Fruit fly (Drosophila melanogaster): ENCODE measurements around the gene CG3225.
A peak's percentile ranks its signal among the peaks of the same experiment; 100 is the strongest.

The CG3225 gene

DNA sequence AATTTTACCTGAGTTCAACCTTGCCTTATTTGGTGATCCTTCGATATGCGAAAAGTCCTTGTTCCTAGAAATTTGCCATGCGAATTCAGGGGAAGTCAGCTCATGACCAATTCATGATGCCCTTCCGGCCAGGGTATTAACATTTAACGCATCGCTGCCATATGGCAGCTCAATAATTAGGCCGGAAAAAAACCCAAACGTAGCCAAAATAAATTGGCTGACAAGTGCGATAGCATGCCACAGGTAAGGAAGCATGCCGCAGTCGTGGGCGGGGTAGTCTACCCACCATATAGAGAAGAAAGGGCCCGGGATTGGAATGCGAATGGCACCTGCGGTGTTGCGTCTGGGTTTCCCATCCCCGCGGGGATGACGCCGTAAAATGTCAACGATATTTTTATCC lies 5.8 kb upstream of the CG3225 start:
- TF ChIP-seq brk (GFP tag; optimal IDR thresholded peaks at IDR 0.05) (no peak), GATAd (GFP tag; optimal IDR thresholded peaks at IDR 0.05) (no peak), tai (GFP tag; optimal IDR thresholded peaks at IDR 0.05) (no peak), CG9705 (GFP tag; optimal IDR thresholded peaks at IDR 0.05) (no peak)

DNA sequence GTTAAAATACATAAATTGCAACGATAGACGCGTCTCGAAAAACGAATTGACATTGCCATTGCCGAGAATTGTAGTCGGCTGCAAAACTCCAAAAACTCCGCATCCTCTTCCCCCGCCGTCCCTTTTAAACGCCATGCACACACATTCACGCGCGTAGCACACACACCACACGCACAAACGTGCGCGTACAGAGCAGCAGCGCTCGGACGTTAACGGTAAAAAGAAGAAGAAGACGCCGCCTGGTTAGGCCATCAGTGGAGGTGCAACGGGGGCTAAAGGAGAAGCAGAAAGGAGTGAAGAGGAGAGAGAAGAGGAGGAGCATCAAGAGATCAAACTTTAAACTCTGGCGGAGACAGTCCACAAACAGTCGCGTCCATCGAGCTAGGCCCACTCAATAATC lies 4.2 kb upstream of the CG3225 start:
- TF ChIP-seq dsf (GFP tag; optimal IDR thresholded peaks at IDR 0.05; ENCODE audit: borderline replicate concordance): no peak
- TF ChIP-seq HLH106 (tag; optimal IDR thresholded peaks at IDR 0.05): no peak
- TF ChIP-seq GATAd (GFP tag; optimal IDR thresholded peaks at IDR 0.05): no peak
- no peak for TF ChIP-seq tai (GFP tag; optimal IDR thresholded peaks at IDR 0.05)
- no peak for TF ChIP-seq sv (GFP tag; optimal IDR thresholded peaks at IDR 0.05)
- TF ChIP-seq Dif (GFP tag; optimal IDR thresholded peaks at IDR 0.05; ENCODE audit: partially characterized antibody): no peak
- no peak for TF ChIP-seq Sp1 (GFP tag; optimal IDR thresholded peaks at IDR 0.05)
- no peak for TF ChIP-seq Hr78 (GFP tag; optimal IDR thresholded peaks at IDR 0.05)
- TF ChIP-seq fru (GFP tag; optimal IDR thresholded peaks at IDR 0.05): no peak
- no peak for TF ChIP-seq foxo (GFP tag; optimal IDR thresholded peaks at IDR 0.05)
- TF ChIP-seq psq (GFP tag; optimal IDR thresholded peaks at IDR 0.05): no peak
- no peak for TF ChIP-seq dmrt93B (GFP tag; optimal IDR thresholded peaks at IDR 0.05)
- TF ChIP-seq CG32264 (GFP tag; optimal IDR thresholded peaks at IDR 0.05): no peak
- no peak for TF ChIP-seq sage (GFP tag; optimal IDR thresholded peaks at IDR 0.05)
- TF ChIP-seq dl (GFP tag; optimal IDR thresholded peaks at IDR 0.05; ENCODE audit: insufficient read depth in 1 of 2, partially characterized antibody in 2 of 2): no peak
- TF ChIP-seq Rel (GFP tag; optimal IDR thresholded peaks at IDR 0.05): no peak
- TF ChIP-seq Rel (tag; optimal IDR thresholded peaks at IDR 0.05): no peak

DNA sequence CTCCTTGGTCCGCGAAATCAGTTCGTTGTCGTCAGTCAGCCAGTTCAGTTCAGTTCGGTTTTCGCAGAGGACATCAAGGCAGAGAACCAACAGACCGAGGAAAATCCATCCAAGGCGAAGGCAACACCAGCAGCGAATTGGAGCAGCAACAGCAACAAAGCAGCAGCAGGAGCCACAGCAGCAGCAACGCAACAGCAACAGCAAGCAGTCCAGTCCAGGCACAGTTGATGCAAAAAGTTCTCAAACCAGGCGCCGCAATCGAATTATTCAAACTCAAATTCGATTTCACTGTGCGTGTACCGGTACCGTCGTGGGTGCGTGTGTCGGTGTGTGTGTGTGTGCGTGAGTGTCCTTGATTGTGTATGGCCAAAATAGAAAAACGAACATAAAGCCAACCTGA lies 3.7 kb upstream of the CG3225 start, which contains the start of gene CG15628:
Gene CG15628, plus strand, starts transcription at position 18 of the 400 bp plus-strand sequence.
- TF ChIP-seq CG32264 (GFP tag; optimal IDR thresholded peaks at IDR 0.05) (no peak), Dfd (GFP tag; optimal IDR thresholded peaks at IDR 0.05) (peak; percentile 65), Hr83 (GFP tag; optimal IDR thresholded peaks at IDR 0.05; ENCODE audit: poor library complexity, severe bottlenecking) (peak; percentile 42)

DNA sequence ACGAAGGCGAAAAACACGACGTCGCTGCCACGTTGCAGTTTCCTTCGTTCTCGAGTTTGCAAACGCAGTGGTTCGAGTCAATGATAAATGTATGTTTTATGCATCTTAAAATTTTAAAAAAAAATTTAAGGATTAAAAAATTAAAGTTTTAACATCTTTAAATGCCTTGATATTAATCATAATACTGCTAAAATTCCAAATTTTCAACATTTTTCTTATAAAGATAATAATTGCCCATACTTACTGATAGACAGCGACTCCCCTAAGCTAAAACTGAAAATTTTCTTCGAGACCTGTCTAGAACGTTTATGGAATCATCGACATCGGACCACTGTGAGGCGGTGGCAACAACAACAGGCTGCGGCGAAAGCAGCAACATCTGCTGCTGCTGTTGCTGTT lies 3.3 kb upstream of the CG3225 start:
- TF ChIP-seq woc (GFP tag; optimal IDR thresholded peaks at IDR 0.05) (peak; percentile 75), Hnf4 (GFP tag; optimal IDR thresholded peaks at IDR 0.05) (peak; percentile 10), Sp1 (GFP tag; optimal IDR thresholded peaks at IDR 0.05) (peak; percentile 66), CG9705 (GFP tag; optimal IDR thresholded peaks at IDR 0.05) (peak; percentile 38), dsf (GFP tag; optimal IDR thresholded peaks at IDR 0.05; ENCODE audit: borderline replicate concordance) (no peak), OdsH (GFP tag; optimal IDR thresholded peaks at IDR 0.05) (no peak), HLH106 (tag; optimal IDR thresholded peaks at IDR 0.05) (peak; percentile 82), sv (GFP tag; optimal IDR thresholded peaks at IDR 0.05) (peak; percentile 77), Rel (GFP tag; optimal IDR thresholded peaks at IDR 0.05) (no peak), Rel (tag; optimal IDR thresholded peaks at IDR 0.05) (peak; percentile 26), Hr78 (GFP tag; optimal IDR thresholded peaks at IDR 0.05) (no peak), CrebA (GFP tag; optimal IDR thresholded peaks at IDR 0.05; ENCODE audit: borderline replicate concordance) (peak; percentile 67), psq (GFP tag; optimal IDR thresholded peaks at IDR 0.05) (peak; percentile 59), Dfd (GFP tag; optimal IDR thresholded peaks at IDR 0.05) (no peak), ey (GFP tag; optimal IDR thresholded peaks at IDR 0.05) (peak; percentile 47), dmrt93B (GFP tag; optimal IDR thresholded peaks at IDR 0.05) (peak; percentile 50), br (GFP tag; optimal IDR thresholded peaks at IDR 0.05) (peak; percentile 45), tai (GFP tag; optimal IDR thresholded peaks at IDR 0.05) (peak; percentile 39), rgr (GFP tag; optimal IDR thresholded peaks at IDR 0.05) (peak; percentile 52), foxo (GFP tag; optimal IDR thresholded peaks at IDR 0.05) (peak in 1 of 2 experiments; percentile 57), fru (GFP tag; optimal IDR thresholded peaks at IDR 0.05) (peak; percentile 76), jim (GFP tag; optimal IDR thresholded peaks at IDR 0.05) (no peak), h (GFP tag; optimal IDR thresholded peaks at IDR 0.05) (peak; percentile 73)

Data from whole organism, wandering third instar larva.